Worm (Caenorhabditis elegans): ENCODE data around the gene Y62H9A.13.

DNA sequence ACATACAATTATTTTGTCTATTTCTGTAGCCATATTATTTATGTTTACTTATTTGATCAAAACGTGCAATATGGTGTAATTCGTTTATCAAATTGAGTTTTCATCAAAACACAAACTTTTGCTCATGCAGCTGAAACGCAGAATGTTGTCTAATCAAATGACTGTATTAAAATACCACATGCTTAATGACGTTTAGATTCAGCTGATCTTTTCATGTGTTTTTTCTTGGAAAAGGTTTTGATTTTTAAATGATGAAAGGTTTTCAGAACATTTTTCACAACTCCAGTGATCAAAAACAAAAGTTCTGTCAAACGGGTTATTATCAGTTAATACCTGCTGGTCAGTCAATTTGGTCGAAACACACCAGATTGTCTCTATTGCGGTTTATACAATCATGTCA is 41.5 kb upstream of the Y62H9A.13 start, which contains the start of gene Y62H9A.1:
- TF ChIP-seq dmd-4 (tag; optimal IDR thresholded peaks at IDR 0.05; ENCODE audit: borderline replicate concordance), result no peak
- TF ChIP-seq odd-2 (tag; optimal IDR thresholded peaks at IDR 0.05), result no peak
- TF ChIP-seq fkh-6 (tag; optimal IDR thresholded peaks at IDR 0.05), result no peak
- TF ChIP-seq pag-3 (tag; optimal IDR thresholded peaks at IDR 0.05; ENCODE audit: borderline replicate concordance), result no peak

All from whole organism, late embryonic.